Worm (Caenorhabditis elegans): ENCODE data around the gene ruvb-1.

ruvb-1 gene

ce11 chrV:10000760-10001159 is 20.2 kb upstream of the ruvb-1 start, which contains the start of gene K08H10.10:
Gene K08H10.10 (plus strand): TSS chrV:10001060.
- TF ChIP-seq pha-2 (tag; optimal IDR thresholded peaks at IDR 0.05) (no peak), sox-2 (GFP tag; IDR thresholded peaks at IDR 0.05) (no peak), tbx-2 (tag; optimal IDR thresholded peaks at IDR 0.05) (no peak), hlh-6 (tag; optimal IDR thresholded peaks at IDR 0.05) (no peak), unc-86 (tag; optimal IDR thresholded peaks at IDR 0.05) (no peak), pag-3 (tag; optimal IDR thresholded peaks at IDR 0.05; ENCODE audit: borderline replicate concordance) (no peak), mec-3 (tag; optimal IDR thresholded peaks at IDR 0.05; ENCODE audit: borderline replicate concordance) (no peak), ets-4 (tag; optimal IDR thresholded peaks at IDR 0.05) (no peak), sox-4 (tag; optimal IDR thresholded peaks at IDR 0.05) (no peak)

DNA sequence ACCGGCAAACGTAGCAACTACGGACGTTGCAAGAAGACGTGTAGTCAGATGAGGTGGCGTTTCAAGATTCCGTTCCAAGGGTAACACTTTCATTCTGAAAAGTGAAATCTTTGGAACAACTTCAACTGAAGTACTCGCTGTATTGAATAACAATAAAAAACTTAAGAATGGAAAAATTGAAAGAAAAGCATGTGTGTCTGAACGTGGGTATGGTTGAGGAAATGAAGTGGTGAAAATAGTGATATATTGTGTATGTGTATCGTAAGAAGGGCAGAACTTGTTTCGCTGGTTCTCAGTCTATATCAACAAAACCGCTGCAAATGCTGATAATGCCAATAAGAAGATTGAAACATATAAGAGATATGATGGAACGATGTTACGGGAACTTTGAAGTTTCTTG is 15.2 kb upstream of the ruvb-1 start, which contains the start of gene K08H10.6:
K08H10.6 (minus strand) TSS at position 101 of the 400 bp plus-strand sequence.
- TF ChIP-seq pag-3 (tag; optimal IDR thresholded peaks at IDR 0.05; ENCODE audit: borderline replicate concordance) (no peak), tbx-7 (tag; optimal IDR thresholded peaks at IDR 0.05) (no peak), che-1 (tag; optimal IDR thresholded peaks at IDR 0.05) (no peak), ama-1 (optimal IDR thresholded peaks at IDR 0.05) (no peak), syd-9 (tag; optimal IDR thresholded peaks at IDR 0.05) (no peak), gmeb-2 (tag; optimal IDR thresholded peaks at IDR 0.05) (no peak), elt-2 (tag; optimal IDR thresholded peaks at IDR 0.05) (no peak), C38D4.7 (GFP tag; optimal IDR thresholded peaks at IDR 0.05) (no peak)

- no peak for TF ChIP-seq pax-1 (tag; optimal IDR thresholded peaks at IDR 0.05)
- TF ChIP-seq ceh-18 (tag; optimal IDR thresholded peaks at IDR 0.05), result no peak
- TF ChIP-seq sox-4 (tag; optimal IDR thresholded peaks at IDR 0.05), result no peak
- TF ChIP-seq T23F11.4 (GFP tag; optimal IDR thresholded peaks at IDR 0.05), result no peak
- TF ChIP-seq tbx-7 (tag; optimal IDR thresholded peaks at IDR 0.05), result no peak
- no peak for TF ChIP-seq unc-3 (GFP tag; conservative IDR thresholded peaks at IDR 0.05)
- TF ChIP-seq unc-3 (tag; optimal IDR thresholded peaks at IDR 0.05), result no peak
- TF ChIP-seq ttx-3 (tag; optimal IDR thresholded peaks at IDR 0.05), result no peak
- no peak for TF ChIP-seq unc-42 (tag; optimal IDR thresholded peaks at IDR 0.05)
- no peak for TF ChIP-seq nhr-232 (tag; optimal IDR thresholded peaks at IDR 0.05)
- no peak for TF ChIP-seq ceh-45 (GFP tag; IDR thresholded peaks at IDR 0.05)
- TF ChIP-seq K09A11.1 (tag; optimal IDR thresholded peaks at IDR 0.05; ENCODE audit: insufficient read depth), result no peak
- no peak for TF ChIP-seq mec-3 (tag; optimal IDR thresholded peaks at IDR 0.05; ENCODE audit: borderline replicate concordance)
- no peak for TF ChIP-seq ceh-48 (tag; optimal IDR thresholded peaks at IDR 0.05)
- no peak for TF ChIP-seq fkh-6 (tag; optimal IDR thresholded peaks at IDR 0.05)
- TF ChIP-seq ref-2 (tag; optimal IDR thresholded peaks at IDR 0.05), result no peak
- TF ChIP-seq K02D7.2 (tag; optimal IDR thresholded peaks at IDR 0.05), result no peak
- no peak for TF ChIP-seq nfya-1 (tag; optimal IDR thresholded peaks at IDR 0.05)
- TF ChIP-seq ceh-2 (tag; optimal IDR thresholded peaks at IDR 0.05), result no peak
- no peak for TF ChIP-seq npax-4 (tag; optimal IDR thresholded peaks at IDR 0.05)
These were observed 11.0 kb upstream of the ruvb-1 start, which contains the start of the genes rde-1 and trpp-6 for ce11 chrV:9991610-9992009. Gene rde-1 (minus strand): TSS chrV:9991642. Gene trpp-6 (plus strand): TSS chrV:9991895.

ce11 chrV:9987688-9988087 is 7.1 kb upstream of the ruvb-1 start, which contains the start of gene C27H6.8:
Gene C27H6.8 (minus strand): TSS chrV:9987788.
- TF ChIP-seq madf-2 (tag; optimal IDR thresholded peaks at IDR 0.05) (no peak), Y22D7AL.16 (tag; optimal IDR thresholded peaks at IDR 0.05) (no peak)

DNA sequence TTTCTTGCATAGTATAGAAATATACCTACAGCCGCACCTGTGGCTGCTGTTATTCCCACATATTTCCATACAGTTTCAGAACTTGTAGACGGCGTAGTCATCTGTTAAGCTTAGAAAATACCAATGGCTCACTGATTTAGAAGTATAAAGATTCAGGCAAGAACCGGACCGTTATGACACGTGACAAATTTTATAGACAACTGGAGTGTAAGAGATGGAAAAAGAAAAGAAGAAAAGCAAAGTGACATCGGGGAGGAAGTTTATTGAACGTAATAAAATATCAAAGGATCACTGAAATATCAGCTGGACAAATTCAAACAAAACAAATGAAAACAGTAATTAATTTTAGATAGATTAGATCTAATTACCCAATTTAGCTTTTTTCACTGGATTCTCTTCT is 5.6 kb upstream of the ruvb-1 start, which contains the start of gene rmd-2:
rmd-2 (minus strand) TSS at position 101 of the 400 bp plus-strand sequence.
- no peak for TF ChIP-seq unc-3 (GFP tag; conservative IDR thresholded peaks at IDR 0.05)
- no peak for TF ChIP-seq unc-3 (tag; optimal IDR thresholded peaks at IDR 0.05)
- TF ChIP-seq T23F11.4 (GFP tag; optimal IDR thresholded peaks at IDR 0.05), result no peak
- no peak for TF ChIP-seq K02D7.2 (tag; optimal IDR thresholded peaks at IDR 0.05)
- TF ChIP-seq sox-4 (tag; optimal IDR thresholded peaks at IDR 0.05), result no peak
- no peak for TF ChIP-seq fkh-10 (GFP tag; optimal IDR thresholded peaks at IDR 0.05)
- no peak for TF ChIP-seq unc-55 (GFP tag; optimal IDR thresholded peaks at IDR 0.05)
- peak; percentile 28 for TF ChIP-seq hlh-30 (tag; optimal IDR thresholded peaks at IDR 0.05; ENCODE audit: insufficient read depth)
- TF ChIP-seq pros-1 (tag; optimal IDR thresholded peaks at IDR 0.05), result no peak
